Worm (Caenorhabditis elegans) whole organism, L1 larva: ENCODE data around the gene K01A6.5.

Source experiments
- C04F5.9 ChIP-seq: sonication (generic microtip); optimal IDR thresholded peaks from 2 replicates; lab custom pipeline; 2016; ENCODE audit warnings: missing genetic modification characterization, missing compliant biosample characterization
- F16B12.6 ChIP-seq: fragments of 150-350 bp; optimal IDR thresholded peaks from 2 replicates; lab custom pipeline; 2014; ENCODE audit warnings: missing biosample characterization, missing genetic modification characterization
- aha-1 ChIP-seq: fragments of 150-350 bp; optimal IDR thresholded peaks from 2 replicates; lab custom pipeline; 2014; ENCODE audit warnings: missing biosample characterization, missing genetic modification characterization
- blmp-1 ChIP-seq: fragments of 150-350 bp; optimal IDR thresholded peaks from 2 replicates; lab custom pipeline; 2014; ENCODE audit warnings: missing biosample characterization, missing genetic modification characterization
- ceh-8 ChIP-seq: fragments of 200-800 bp; sonication (Bioruptor generic); optimal IDR thresholded peaks from 2 replicates; lab custom pipeline; 2018; ENCODE audit warnings: mild to moderate bottlenecking, missing genetic modification characterization, moderate library complexity, missing compliant biosample characterization
- ceh-82 ChIP-seq, 3 experiments: fragments of 150-350 bp in 1 of 3; sonication (generic microtip) in 2 of 3; optimal IDR thresholded peaks; 2 replicates each; lab custom pipeline; 2014 to 2017; ENCODE audit warnings: missing biosample characterization in 3 of 3, missing genetic modification characterization in 3 of 3
- ces-1 ChIP-seq: fragments of 150-350 bp; optimal IDR thresholded peaks from 2 replicates; lab custom pipeline; 2014; ENCODE audit warnings: missing biosample characterization, missing genetic modification reagents, missing genetic modification characterization
- dpl-1 ChIP-seq, 3 experiments: fragments of 150-350 bp in 2 of 3; sonication (generic microtip) in 1 of 3; optimal IDR thresholded peaks; 2 replicates each; lab custom pipeline; 2014 to 2017; ENCODE audit warnings: missing biosample characterization in 3 of 3, missing genetic modification characterization in 3 of 3, missing genetic modification reagents in 3 of 3
- dsc-1 ChIP-seq: sonication (generic microtip); optimal IDR thresholded peaks from 2 replicates; lab custom pipeline; 2016; ENCODE audit warnings: mild to moderate bottlenecking, missing genetic modification characterization, missing compliant biosample characterization
- efl-1 ChIP-seq, 4 experiments: fragments of 150-350 bp; optimal IDR thresholded peaks in 3 of 4; peaks in 1 of 4; 1 replicate in 1 of 4; 2 replicates in 3 of 4; lab custom pipeline; 2014; ENCODE audit warnings: missing biosample characterization in 2 of 4, missing genetic modification characterization in 2 of 4, missing genetic modification reagents in 2 of 4
- efl-3 ChIP-seq: fragments of 200-800 bp; sonication (Bioruptor generic); optimal IDR thresholded peaks from 2 replicates; lab custom pipeline; 2018; ENCODE audit warnings: mild to moderate bottlenecking, missing genetic modification characterization, missing compliant biosample characterization
- egl-13 ChIP-seq: sonication (generic microtip); optimal IDR thresholded peaks from 2 replicates; lab custom pipeline; 2016; ENCODE audit warnings: missing genotype, missing genetic modification reagents, missing genetic modification characterization, missing compliant biosample characterization
- elt-2 ChIP-seq: sonication (generic microtip); optimal IDR thresholded peaks from 2 replicates; lab custom pipeline; 2016; ENCODE audit warnings: missing genetic modification characterization, mild to moderate bottlenecking, inconsistent platforms, missing compliant biosample characterization, missing genetic modification reagents
- elt-3 ChIP-seq, 6 experiments: fragments of 150-350 bp in 1 of 6; sonication (generic microtip); optimal IDR thresholded peaks; 2 replicates each; lab custom pipeline; 2017 to 2018; ENCODE audit warnings: missing biosample characterization in 6 of 6, missing genetic modification characterization in 6 of 6, inconsistent platforms in 1 of 6
- ets-5 ChIP-seq: fragments of 200-800 bp; sonication (Bioruptor generic); IDR thresholded peaks from 2 replicates; pipeline ENCODE4 v1.3.6; 2022; ENCODE audit warnings: missing genetic modification characterization, missing compliant biosample characterization
- fkh-10 ChIP-seq: sonication (generic microtip); optimal IDR thresholded peaks from 2 replicates; lab custom pipeline; 2017; ENCODE audit warnings: missing biosample characterization, missing genetic modification reagents, missing genetic modification characterization
- fkh-4 ChIP-seq: sonication (generic microtip); optimal IDR thresholded peaks from 2 replicates; lab custom pipeline; 2016; ENCODE audit warnings: missing compliant biosample characterization, missing genetic modification characterization, borderline replicate concordance
- fkh-8 ChIP-seq: sonication (generic microtip); optimal IDR thresholded peaks from 2 replicates; lab custom pipeline; 2016; ENCODE audit warnings: mild to moderate bottlenecking, missing genetic modification characterization, missing compliant biosample characterization
- grh-1 ChIP-seq: fragments of 200-800 bp; sonication (Bioruptor generic); IDR thresholded peaks from 2 replicates; pipeline ENCODE4 v1.3.6; 2022; ENCODE audit warnings: missing genetic modification reagents, missing genetic modification characterization, missing compliant biosample characterization
- jun-1 ChIP-seq: fragments of 150-350 bp; optimal IDR thresholded peaks from 2 replicates; lab custom pipeline; 2014; ENCODE audit warnings: missing biosample characterization, missing genetic modification reagents, missing genetic modification characterization
- lin-13 ChIP-seq: fragments of 150-350 bp; optimal IDR thresholded peaks from 2 replicates; lab custom pipeline; 2014; ENCODE audit warnings: missing biosample characterization, missing genetic modification reagents, missing genetic modification characterization
- lin-14 ChIP-seq: fragments of 200-800 bp; sonication (Bioruptor generic); optimal IDR thresholded peaks from 2 replicates; lab custom pipeline; 2018; ENCODE audit warnings: mild to moderate bottlenecking, missing genetic modification characterization, moderate library complexity, missing compliant biosample characterization
- lin-35 ChIP-seq, 2 experiments: fragments of 150-350 bp; optimal IDR thresholded peaks; 2 replicates each; lab custom pipeline; 2014; ENCODE audit warnings: missing biosample characterization in 2 of 2, missing genetic modification characterization in 2 of 2, missing genetic modification reagents in 2 of 2
- lin-39 ChIP-seq: fragments of 150-350 bp; optimal IDR thresholded peaks from 2 replicates; lab custom pipeline; 2014; ENCODE audit warnings: missing biosample characterization, missing genetic modification reagents, missing genetic modification characterization
- lsy-2 ChIP-seq, 2 experiments: fragments of 150-350 bp; optimal IDR thresholded peaks; 2 replicates each; lab custom pipeline; 2014; ENCODE audit warnings: missing biosample characterization in 2 of 2, missing genetic modification characterization in 2 of 2
- mep-1 ChIP-seq: fragments of 150-350 bp; optimal IDR thresholded peaks from 2 replicates; lab custom pipeline; 2014; ENCODE audit warnings: missing biosample characterization, missing genetic modification characterization
- nhr-11 ChIP-seq: fragments of 150-350 bp; optimal IDR thresholded peaks from 2 replicates; lab custom pipeline; 2014; ENCODE audit warnings: missing biosample characterization, missing genetic modification characterization
- nhr-76 ChIP-seq: sonication (generic microtip); optimal IDR thresholded peaks from 2 replicates; lab custom pipeline; 2017; ENCODE audit warnings: missing biosample characterization, missing genetic modification characterization
- nhr-84 ChIP-seq: sonication (generic microtip); optimal IDR thresholded peaks from 2 replicates; lab custom pipeline; 2017; ENCODE audit warnings: missing biosample characterization, missing genetic modification characterization
- nhr-85 ChIP-seq: sonication (generic microtip); peaks from one replicate; lab custom pipeline; 2016; ENCODE audit warnings: missing genetic modification characterization, inconsistent platforms, missing compliant biosample characterization
- nhr-90 ChIP-seq: sonication (generic microtip); optimal IDR thresholded peaks from 2 replicates; lab custom pipeline; 2016; ENCODE audit warnings: mild to moderate bottlenecking, missing genetic modification characterization, missing compliant biosample characterization; ENCODE audit not compliant: poor library complexity
- pax-3 ChIP-seq: fragments of 200-800 bp; sonication (Bioruptor generic); optimal IDR thresholded peaks from 2 replicates; lab custom pipeline; 2018; ENCODE audit warnings: mild to moderate bottlenecking, missing genetic modification characterization, moderate library complexity, missing compliant biosample characterization
- pqm-1 ChIP-seq: sonication (generic microtip); optimal IDR thresholded peaks from 3 replicates; lab custom pipeline; 2017; ENCODE audit warnings: missing biosample characterization, missing genetic modification characterization
- skn-1 ChIP-seq: fragments of 150-350 bp; optimal IDR thresholded peaks from 2 replicates; lab custom pipeline; 2014; ENCODE audit warnings: missing biosample characterization, missing genetic modification characterization
- snpc-4 ChIP-seq: fragments of 150-350 bp; optimal IDR thresholded peaks from 2 replicates; lab custom pipeline; 2014; ENCODE audit warnings: missing biosample characterization, missing genetic modification characterization
- sptf-1 ChIP-seq: fragments of 150-350 bp; optimal IDR thresholded peaks from 2 replicates; lab custom pipeline; 2014; ENCODE audit warnings: missing biosample characterization, missing genetic modification characterization
- tbx-2 ChIP-seq: sonication (generic microtip); optimal IDR thresholded peaks from 2 replicates; lab custom pipeline; 2016; ENCODE audit warnings: missing genetic modification characterization, missing compliant biosample characterization
- unc-62 ChIP-seq: fragments of 150-350 bp; optimal IDR thresholded peaks from 2 replicates; lab custom pipeline; 2014; ENCODE audit warnings: missing biosample characterization, missing genetic modification reagents, missing genetic modification characterization
- unc-86 ChIP-seq: sonication (generic microtip); optimal IDR thresholded peaks from 2 replicates; lab custom pipeline; 2016; ENCODE audit warnings: missing genetic modification characterization, missing compliant biosample characterization
- vab-15 ChIP-seq: sonication (generic microtip); optimal IDR thresholded peaks from 2 replicates; lab custom pipeline; 2017; ENCODE audit warnings: missing genotype, mild to moderate bottlenecking, missing genetic modification characterization, missing compliant biosample characterization
- zag-1 ChIP-seq: fragments of 150-350 bp; optimal IDR thresholded peaks from 2 replicates; lab custom pipeline; 2014; ENCODE audit warnings: missing biosample characterization, missing genetic modification characterization
- ztf-11 ChIP-seq, 2 experiments: sonication (generic microtip); optimal IDR thresholded peaks; 2 replicates each; lab custom pipeline; 2016 to 2017; ENCODE audit warnings: missing genetic modification characterization in 2 of 2, missing biosample characterization in 1 of 2, missing compliant biosample characterization in 1 of 2

Gene K01A6.5

ce11 chrIV:11782846-11783245 is 40.3 kb downstream of the K01A6.5 start:
- peak; percentile 82 for TF ChIP-seq dsc-1 (tag; lab: Kevin White, UChicago)
- TF ChIP-seq nhr-84 (tag; lab: Kevin White, UChicago) = no peak
- TF ChIP-seq lin-14 (GFP tag; lab: Kevin White, UChicago) = peak; percentile 31
- TF ChIP-seq nhr-85 = no peak
- TF ChIP-seq efl-1 (optimal IDR thresholded peaks at IDR 0.05; lab: Kevin White, UChicago) = no peak
- no peak for TF ChIP-seq efl-1 (GFP tag; optimal IDR thresholded peaks at IDR 0.05 in 1 of 2; lab: Kevin White, UChicago)
- TF ChIP-seq elt-2 (tag; lab: Kevin White, UChicago) = no peak
- TF ChIP-seq egl-13 (tag; lab: Kevin White, UChicago) = no peak
- peak; percentile 26 for TF ChIP-seq ceh-8 (GFP tag; lab: Kevin White, UChicago)
- no peak for TF ChIP-seq lsy-2 (tag; optimal IDR thresholded peaks at IDR 0.05; lab: Kevin White, UChicago)
- TF ChIP-seq fkh-10 (GFP tag; lab: Kevin White, UChicago) = no peak
- no peak for TF ChIP-seq snpc-4
- TF ChIP-seq efl-3 (GFP tag; lab: Kevin White, UChicago) = no peak
- TF ChIP-seq pqm-1 (tag; lab: Kevin White, UChicago) = no peak
- no peak for TF ChIP-seq blmp-1 (tag; lab: Kevin White, UChicago)
- TF ChIP-seq, all 84 proteins: peak for 3

ce11 chrIV:11785064-11785840 is 42.7 kb downstream of the K01A6.5 start:
- TF ChIP-seq tbx-2 (no peak), aha-1 (tag; lab: Kevin White, UChicago) (no peak), nhr-84 (tag; lab: Kevin White, UChicago) (no peak), fkh-4 (peak; percentile 90), F16B12.6 (tag; lab: Kevin White, UChicago) (no peak), fkh-10 (GFP tag; lab: Kevin White, UChicago) (peak; percentile 76), egl-13 (tag; lab: Kevin White, UChicago) (peak; percentile 16), ces-1 (GFP tag; lab: Kevin White, UChicago) (peak; percentile 11), unc-86 (tag; lab: Kevin White, UChicago) (peak; percentile 46), nhr-85 (no peak), mep-1 (tag; lab: Kevin White, UChicago) (no peak), lin-14 (GFP tag; lab: Kevin White, UChicago) (peak; percentile 58), dsc-1 (tag; lab: Kevin White, UChicago) (peak; percentile 98), lin-39 (tag; lab: Kevin White, UChicago) (no peak), efl-3 (GFP tag; lab: Kevin White, UChicago) (no peak), blmp-1 (tag; lab: Kevin White, UChicago) (no peak)

- peak; percentile 66 for TF ChIP-seq dsc-1 (tag; lab: Kevin White, UChicago)
- no peak for TF ChIP-seq ets-5 (GFP tag; lab: Robert Waterston, UW)
Observed at ce11 chrIV:11787793-11788192, 45.3 kb downstream of the K01A6.5 start.

ce11 chrIV:11788383-11788963 is 46.0 kb downstream of the K01A6.5 start:
- TF ChIP-seq skn-1 (tag; lab: Kevin White, UChicago) (no peak), elt-2 (tag; lab: Kevin White, UChicago) (no peak), tbx-2 (no peak), grh-1 (GFP tag; lab: Robert Waterston, UW) (no peak), lsy-2 (tag; optimal IDR thresholded peaks at IDR 0.05; lab: Kevin White, UChicago) (peak in 1 of 2 experiments; percentile 9), ces-1 (GFP tag; lab: Kevin White, UChicago) (peak; percentile 83), lin-35 (GFP tag; optimal IDR thresholded peaks at IDR 0.05; lab: Kevin White, UChicago) (peak in 1 of 2 experiments; percentile 4), sptf-1 (tag; lab: Kevin White, UChicago) (no peak), fkh-10 (GFP tag; lab: Kevin White, UChicago) (peak; percentile 73), pqm-1 (tag; lab: Kevin White, UChicago) (no peak), vab-15 (no peak), fkh-8 (tag; lab: Kevin White, UChicago) (no peak), elt-3 (tag; optimal IDR thresholded peaks at IDR 0.05; lab: Kevin White, UChicago) (no peak), zag-1 (tag; lab: Kevin White, UChicago) (peak; percentile 29), dpl-1 (GFP tag; optimal IDR thresholded peaks at IDR 0.05; lab: Kevin White, UChicago) (no peak), ceh-82 (tag; optimal IDR thresholded peaks at IDR 0.05; lab: Kevin White, UChicago) (no peak), C04F5.9 (no peak), dsc-1 (tag; lab: Kevin White, UChicago) (no peak), jun-1 (tag; lab: Kevin White, UChicago) (no peak), unc-62 (GFP tag; lab: Kevin White, UChicago) (no peak), pax-3 (tag; lab: Kevin White, UChicago) (no peak), lin-13 (no peak), nhr-11 (tag; lab: Kevin White, UChicago) (no peak), ztf-11 (tag; optimal IDR thresholded peaks at IDR 0.05; lab: Kevin White, UChicago) (no peak), nhr-76 (tag; lab: Kevin White, UChicago) (no peak), mep-1 (tag; lab: Kevin White, UChicago) (peak; percentile 39), nhr-90 (no peak)
